Fruit fly (Drosophila melanogaster): Measurements from ENCODE around the gene CG42337.

CG42337 gene

DNA sequence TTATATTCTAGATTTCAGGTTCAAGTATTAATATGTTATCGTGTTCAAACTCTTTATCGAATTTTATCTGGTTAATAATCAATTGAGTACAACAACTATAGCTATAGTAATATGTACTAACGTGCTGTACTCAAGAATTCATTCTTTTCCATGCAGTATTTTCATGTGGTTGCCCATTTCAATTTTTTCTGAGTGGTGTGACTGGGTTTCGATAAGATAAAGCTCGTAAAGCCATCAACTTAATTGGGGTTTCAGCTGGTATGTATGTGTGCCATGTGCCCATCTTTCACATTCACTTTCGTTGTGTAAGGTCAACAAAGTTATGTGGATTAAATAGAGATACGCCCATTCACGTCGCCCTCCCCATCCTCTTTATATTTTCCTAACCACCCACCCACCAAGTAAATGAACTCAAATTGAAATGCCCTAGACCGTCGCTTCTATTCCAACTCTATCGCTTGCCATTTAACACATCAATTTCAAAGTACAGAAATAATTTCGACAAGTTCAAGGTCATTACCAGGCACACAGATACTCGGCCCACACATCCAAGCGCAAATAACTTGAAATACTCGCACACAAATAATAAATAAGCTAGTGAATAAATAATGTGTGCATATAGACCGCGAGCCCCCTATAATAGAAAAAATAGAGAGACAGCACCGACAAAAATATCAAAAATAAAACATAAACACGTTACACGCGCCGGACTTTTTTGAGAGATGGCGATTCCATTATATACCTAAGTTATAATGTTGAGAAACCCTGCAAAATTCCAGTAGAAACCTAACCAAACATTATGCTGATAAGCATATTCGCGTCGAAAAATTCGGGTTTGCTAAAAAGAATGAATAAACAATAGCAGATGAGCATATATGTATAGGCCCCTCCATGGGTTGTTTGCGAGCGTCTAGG is 11.7 kb upstream of the CG42337 start (continued):
- TF ChIP-seq CG16863 (GFP tag; optimal IDR thresholded peaks at IDR 0.05) = no peak
- TF ChIP-seq cas (GFP tag; IDR thresholded peaks at IDR 0.05) = no peak
- TF ChIP-seq Lim3 (GFP tag; IDR thresholded peaks at IDR 0.05) = peak; percentile 17; the same call in 1 of the 2 replicates
- no peak for TF ChIP-seq CG12104 (GFP tag; optimal IDR thresholded peaks at IDR 0.05)
- no peak for TF ChIP-seq vfl (GFP tag; optimal IDR thresholded peaks at IDR 0.05)
- TF ChIP-seq Dfd (GFP tag; optimal IDR thresholded peaks at IDR 0.05) = no peak
- TF ChIP-seq lmd (GFP tag; IDR thresholded peaks at IDR 0.05) = no peak
- TF ChIP-seq aop (GFP tag; IDR thresholded peaks at IDR 0.05) = no peak
- TF ChIP-seq ato (GFP tag; IDR thresholded peaks at IDR 0.05; ENCODE audit: partially characterized antibody) = no peak
- no peak for TF ChIP-seq Sin3A (optimal IDR thresholded peaks at IDR 0.05)
- TF ChIP-seq BtbVII (GFP tag; optimal IDR thresholded peaks at IDR 0.05) = peak; percentile 44
- TF ChIP-seq CG18476 (GFP tag; optimal IDR thresholded peaks at IDR 0.05) = no peak
- peak; percentile 26 for TF ChIP-seq Dad (GFP tag; optimal IDR thresholded peaks at IDR 0.05)
- no peak for TF ChIP-seq hth (optimal IDR thresholded peaks at IDR 0.05)
- TF ChIP-seq peb (GFP tag; IDR thresholded peaks at IDR 0.05) = no peak
- no peak for TF ChIP-seq CG3163 (GFP tag; optimal IDR thresholded peaks at IDR 0.05)
- TF ChIP-seq CG14965 (GFP tag; optimal IDR thresholded peaks at IDR 0.05; ENCODE audit: borderline replicate concordance) = no peak
- TF ChIP-seq CG14441 (GFP tag; IDR thresholded peaks at IDR 0.05) = no peak
- TF ChIP-seq Rx (GFP tag; IDR thresholded peaks at IDR 0.05) = no peak
- TF ChIP-seq jigr1 (GFP tag; IDR thresholded peaks at IDR 0.05) = no peak
- TF ChIP-seq br (optimal IDR thresholded peaks at IDR 0.05) = no peak
- no peak for TF ChIP-seq Drgx (GFP tag; IDR thresholded peaks at IDR 0.05)
- no peak for TF ChIP-seq CG3281 (GFP tag; optimal IDR thresholded peaks at IDR 0.05)
- TF ChIP-seq ham (GFP tag; IDR thresholded peaks at IDR 0.05) = no peak; the same call in 1 of the 2 replicates
- peak; percentile 13 for TF ChIP-seq CG12769 (tag; optimal IDR thresholded peaks at IDR 0.05)
- TF ChIP-seq sqz (GFP tag; optimal IDR thresholded peaks at IDR 0.05) = no peak
- no peak for TF ChIP-seq sens-2 (GFP tag; IDR thresholded peaks at IDR 0.05)
- TF ChIP-seq CG11695 (GFP tag; IDR thresholded peaks at IDR 0.05) = no peak
- TF ChIP-seq Tbp (GFP tag; optimal IDR thresholded peaks at IDR 0.05) = no peak
- no peak for TF ChIP-seq Atf3 (GFP tag; optimal IDR thresholded peaks at IDR 0.05)
- no peak for TF ChIP-seq ara (GFP tag; IDR thresholded peaks at IDR 0.05)
- no peak for TF ChIP-seq Gsc (GFP tag; IDR thresholded peaks at IDR 0.05)
- no peak for TF ChIP-seq CG1832 (GFP tag; optimal IDR thresholded peaks at IDR 0.05)
- no peak for TF ChIP-seq Hmx (GFP tag; optimal IDR thresholded peaks at IDR 0.05)
- no peak for TF ChIP-seq lbe (GFP tag; optimal IDR thresholded peaks at IDR 0.05)
- peak; percentile 11 for TF ChIP-seq CG12391 (tag; optimal IDR thresholded peaks at IDR 0.05)
- TF ChIP-seq CG3065 (GFP tag; optimal IDR thresholded peaks at IDR 0.05) = no peak
- TF ChIP-seq CG6791 (GFP tag; IDR thresholded peaks at IDR 0.05; ENCODE audit: partially characterized antibody) = no peak
- peak in 1 of 2 experiments; percentile 67 for TF ChIP-seq Hr78 (GFP tag; optimal IDR thresholded peaks at IDR 0.05)
- no peak for TF ChIP-seq CG4424 (GFP tag; optimal IDR thresholded peaks at IDR 0.05)
- TF ChIP-seq abd-A (tag; optimal IDR thresholded peaks at IDR 0.05) = peak; percentile 85
- peak; percentile 27; the same call in 1 of the 3 replicates for TF ChIP-seq sr (GFP tag; IDR thresholded peaks at IDR 0.05)
- TF ChIP-seq CG13424 (tag; optimal IDR thresholded peaks at IDR 0.05) = peak; percentile 1
- TF ChIP-seq onecut (GFP tag; IDR thresholded peaks at IDR 0.05) = no peak
- TF ChIP-seq scrt (GFP tag; optimal IDR thresholded peaks at IDR 0.05) = peak; percentile 42
- no peak for TF ChIP-seq gfzf (GFP tag; optimal IDR thresholded peaks at IDR 0.05)
- TF ChIP-seq CG1233 (GFP tag; optimal IDR thresholded peaks at IDR 0.05) = peak; percentile 5
- no peak for TF ChIP-seq Chrac-16 (GFP tag; optimal IDR thresholded peaks at IDR 0.05)
- TF ChIP-seq ems (GFP tag; optimal IDR thresholded peaks at IDR 0.05) = no peak
- TF ChIP-seq CG2678 (tag; optimal IDR thresholded peaks at IDR 0.05) = peak; percentile 52
- no peak for TF ChIP-seq Hr51 (GFP tag; optimal IDR thresholded peaks at IDR 0.05)

Data from whole organism, embryonic.